Worm (Caenorhabditis elegans): ENCODE measurements around the gene F54D1.1.

- TF ChIP-seq sox-4 (tag; optimal IDR thresholded peaks at IDR 0.05) (no peak), vab-15 (tag; optimal IDR thresholded peaks at IDR 0.05) (no peak)
These were observed 11.5 kb downstream of the F54D1.1 start, which contains the start of gene gtl-2 for ce11 chrIV:11273151-11273550.

All from whole organism, L1 larva.